Fruit fly (Drosophila melanogaster): ENCODE results near the gene kek6.

dm6 chr3R:31603655-31604054 lies 18.3 kb upstream of the kek6 start:
- TF ChIP-seq psq (GFP tag; optimal IDR thresholded peaks at IDR 0.05) (no peak), br (GFP tag; optimal IDR thresholded peaks at IDR 0.05) (no peak), rgr (GFP tag; optimal IDR thresholded peaks at IDR 0.05) (no peak), woc (GFP tag; optimal IDR thresholded peaks at IDR 0.05) (no peak), Vsx2 (GFP tag; optimal IDR thresholded peaks at IDR 0.05; ENCODE audit: partially characterized antibody) (no peak), HLH106 (tag; optimal IDR thresholded peaks at IDR 0.05) (no peak), OdsH (GFP tag; optimal IDR thresholded peaks at IDR 0.05) (no peak), Hnf4 (GFP tag; optimal IDR thresholded peaks at IDR 0.05) (no peak), Myc (optimal IDR thresholded peaks at IDR 0.05) (no peak), CG9705 (GFP tag; optimal IDR thresholded peaks at IDR 0.05) (no peak), Hr83 (GFP tag; optimal IDR thresholded peaks at IDR 0.05; ENCODE audit: poor library complexity, severe bottlenecking) (no peak), ey (GFP tag; optimal IDR thresholded peaks at IDR 0.05) (no peak), Hr78 (GFP tag; optimal IDR thresholded peaks at IDR 0.05) (no peak)
